Fruit fly (Drosophila melanogaster): ENCODE data around the gene CG46448.

Gene CG46448

DNA sequence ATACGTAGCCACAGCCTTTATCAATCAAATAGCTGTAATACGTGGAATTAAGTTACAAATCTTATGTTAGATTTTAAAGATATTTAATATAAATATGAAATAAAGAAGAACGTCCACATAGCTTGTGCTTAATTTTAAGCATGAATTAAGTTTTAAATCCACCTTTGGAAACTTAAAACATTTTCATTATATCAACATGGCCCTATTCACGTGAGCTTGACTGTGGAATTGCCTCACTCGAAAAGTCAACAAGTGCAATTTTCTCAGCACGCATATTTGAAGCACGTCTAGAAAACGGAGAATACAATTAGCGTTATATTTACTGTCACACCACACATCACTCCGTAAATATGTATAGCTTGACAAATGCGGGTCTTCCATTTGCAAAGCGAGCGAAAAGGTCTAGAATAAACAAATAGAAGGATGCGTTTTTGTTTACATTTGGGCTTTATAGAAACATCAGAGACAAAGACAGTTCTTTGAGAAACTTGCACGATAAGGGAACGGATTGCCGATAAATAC, 27.8 kb upstream of the CG46448 start (continued):
- TF ChIP-seq CG6272 (GFP tag; IDR thresholded peaks at IDR 0.05) (peak; percentile 71), lilli (GFP tag; optimal IDR thresholded peaks at IDR 0.05) (peak; percentile 81), gsb-n (tag; optimal IDR thresholded peaks at IDR 0.05) (peak; percentile 94), CG4282 (GFP tag; optimal IDR thresholded peaks at IDR 0.05) (no peak), Mrtf (GFP tag; IDR thresholded peaks at IDR 0.05) (peak; percentile 68; the same call in 2 of the 3 replicates), fd64A (GFP tag; optimal IDR thresholded peaks at IDR 0.05) (peak; percentile 76), CG11723 (GFP tag; optimal IDR thresholded peaks at IDR 0.05) (peak; percentile 81), Oli (tag; optimal IDR thresholded peaks at IDR 0.05) (peak; percentile 91), CG12942 (GFP tag; optimal IDR thresholded peaks at IDR 0.05) (peak; percentile 74), CG3838 (GFP tag; optimal IDR thresholded peaks at IDR 0.05) (peak; percentile 58), Hr39 (optimal IDR thresholded peaks at IDR 0.05) (no peak), sim (GFP tag; IDR thresholded peaks at IDR 0.05) (0 out of 2 replicates have a peak, but pooled peaks have one; percentile 28), CG1647 (GFP tag; optimal IDR thresholded peaks at IDR 0.05) (peak; percentile 55), Hand (GFP tag; optimal IDR thresholded peaks at IDR 0.05) (peak; percentile 79), CG12659 (GFP tag; optimal IDR thresholded peaks at IDR 0.05) (peak; percentile 90), cato (GFP tag; optimal IDR thresholded peaks at IDR 0.05; ENCODE audit: borderline replicate concordance) (peak; percentile 43), Dbx (GFP tag; IDR thresholded peaks at IDR 0.05) (peak; percentile 85), chn (GFP tag; optimal IDR thresholded peaks at IDR 0.05) (peak; percentile 37), Nf-YC (tag; optimal IDR thresholded peaks at IDR 0.05) (peak; percentile 75), crp (GFP tag; optimal IDR thresholded peaks at IDR 0.05) (peak in 1 of 2 experiments; percentile 64), run (tag; optimal IDR thresholded peaks at IDR 0.05) (peak; percentile 91), dmrt99B (tag; optimal IDR thresholded peaks at IDR 0.05) (peak; percentile 95), Gsc (GFP tag; IDR thresholded peaks at IDR 0.05) (no peak), aop (GFP tag; IDR thresholded peaks at IDR 0.05) (no peak), ara (GFP tag; IDR thresholded peaks at IDR 0.05) (peak; percentile 79; the same call in 1 of the 2 replicates), Spps (tag; optimal IDR thresholded peaks at IDR 0.05) (peak; percentile 83), CG43689 (GFP tag; IDR thresholded peaks at IDR 0.05) (no peak), Sry-β (GFP tag; optimal IDR thresholded peaks at IDR 0.05) (peak; percentile 33), CG17912 (GFP tag; optimal IDR thresholded peaks at IDR 0.05) (peak; percentile 29), gt (GFP tag; IDR thresholded peaks at IDR 0.05) (no peak; the same call in 1 of the 2 replicates), cas (GFP tag; IDR thresholded peaks at IDR 0.05) (peak; percentile 74), jing (GFP tag; optimal IDR thresholded peaks at IDR 0.05) (peak; percentile 52), CG2199 (GFP tag; IDR thresholded peaks at IDR 0.05) (peak; percentile 85), CG12071 (GFP tag; optimal IDR thresholded peaks at IDR 0.05) (peak; percentile 84), eve (GFP tag; optimal IDR thresholded peaks at IDR 0.05) (no peak), sob (GFP tag; IDR thresholded peaks at IDR 0.05) (peak; percentile 85), CG9215 (GFP tag; IDR thresholded peaks at IDR 0.05) (peak; percentile 78; the same call in 1 of the 2 replicates), CG13424 (tag; optimal IDR thresholded peaks at IDR 0.05) (peak; percentile 94), CoRest (tag; optimal IDR thresholded peaks at IDR 0.05) (peak; percentile 91), ranshi (GFP tag; IDR thresholded peaks at IDR 0.05) (peak; percentile 86; the same call in 1 of the 2 replicates), CG14441 (GFP tag; IDR thresholded peaks at IDR 0.05) (peak; percentile 82), inv (GFP tag; IDR thresholded peaks at IDR 0.05; ENCODE audit: partially characterized antibody) (no peak), HLH54F (GFP tag; optimal IDR thresholded peaks at IDR 0.05) (peak; percentile 5), Dip2 (GFP tag; IDR thresholded peaks at IDR 0.05) (no peak), MESR4 (GFP tag; optimal IDR thresholded peaks at IDR 0.05) (no peak), Hey (tag; optimal IDR thresholded peaks at IDR 0.05) (peak; percentile 41), CG3847 (GFP tag; IDR thresholded peaks at IDR 0.05) (peak; percentile 81), trem (tag; optimal IDR thresholded peaks at IDR 0.05) (peak; percentile 88), Adf1 (GFP tag; IDR thresholded peaks at IDR 0.05) (peak; percentile 55), az2 (GFP tag; optimal IDR thresholded peaks at IDR 0.05) (peak; percentile 84), CG17186 (GFP tag; optimal IDR thresholded peaks at IDR 0.05) (peak; percentile 4)

Measured in whole organism, embryonic.